Fruit fly (Drosophila melanogaster): ENCODE measurements around the gene Acp95EF.

Gene Acp95EF

dm6 chr3R:24221334-24222302 lies 7.2 kb upstream of the Acp95EF start, which contains the start of gene twin:
TSS of gene twin (minus strand) at chr3R:24221965.
- no peak for TF ChIP-seq CTCF (optimal IDR thresholded peaks at IDR 0.05)
- TF ChIP-seq CG8478 (optimal IDR thresholded peaks at IDR 0.05): no peak

dm6 chr3R:24226744-24227143 lies 2.0 kb upstream of the Acp95EF start, which contains the start of the genes Spps and CG13609:
TSS of gene Spps (minus strand) at chr3R:24226934.
TSS of gene CG13609 (plus strand) at chr3R:24227023.
- TF ChIP-seq CTCF (optimal IDR thresholded peaks at IDR 0.05) (peak in 1 of 2 experiments; percentile 4), CG8478 (optimal IDR thresholded peaks at IDR 0.05) (no peak)

dm6 chr3R:24229870-24230422 lies 1.2 kb downstream of the Acp95EF start, which contains the start of gene Spase22-23:
TSS of gene Spase22-23 (minus strand) at chr3R:24230035.
- no peak for TF ChIP-seq CG8478 (optimal IDR thresholded peaks at IDR 0.05)
- no peak for TF ChIP-seq CTCF (optimal IDR thresholded peaks at IDR 0.05)

dm6 chr3R:24230423-24231205 lies 1.8 kb downstream of the Acp95EF start, which contains the start of gene mask:
TSS of gene mask (plus strand) at chr3R:24230562.
- TF ChIP-seq CTCF (optimal IDR thresholded peaks at IDR 0.05) (no peak), CG8478 (optimal IDR thresholded peaks at IDR 0.05) (no peak)

- TF ChIP-seq CG8478 (optimal IDR thresholded peaks at IDR 0.05) (no peak), CTCF (optimal IDR thresholded peaks at IDR 0.05) (no peak)
Measured at dm6 chr3R:24231206-24231502, 2.4 kb downstream of the Acp95EF start.

- TF ChIP-seq CTCF (optimal IDR thresholded peaks at IDR 0.05): no peak
- no peak for TF ChIP-seq CG8478 (optimal IDR thresholded peaks at IDR 0.05)
Measured at dm6 chr3R:24231914-24232313, 3.1 kb downstream of the Acp95EF start.

dm6 chr3R:24233366-24234161 lies 4.8 kb downstream of the Acp95EF start:
- TF ChIP-seq CG8478 (optimal IDR thresholded peaks at IDR 0.05) (no peak), CTCF (optimal IDR thresholded peaks at IDR 0.05) (no peak)

- TF ChIP-seq CTCF (optimal IDR thresholded peaks at IDR 0.05) (no peak), CG8478 (optimal IDR thresholded peaks at IDR 0.05) (no peak)
Measured at dm6 chr3R:24234162-24234529, 5.4 kb downstream of the Acp95EF start.

dm6 chr3R:24234721-24235120 lies 5.9 kb downstream of the Acp95EF start:
- no peak for TF ChIP-seq CTCF (optimal IDR thresholded peaks at IDR 0.05)
- no peak for TF ChIP-seq CG8478 (optimal IDR thresholded peaks at IDR 0.05)

- TF ChIP-seq CG8478 (optimal IDR thresholded peaks at IDR 0.05) (no peak), CTCF (optimal IDR thresholded peaks at IDR 0.05) (peak; percentile 37 to 45)
Measured at dm6 chr3R:24252494-24252893, 23.7 kb downstream of the Acp95EF start, which contains the start of gene beta-PheRS. TSS of gene beta-PheRS (minus strand) at chr3R:24252679.

dm6 chr3R:24258333-24258732 lies 29.6 kb downstream of the Acp95EF start:
- TF ChIP-seq CTCF (optimal IDR thresholded peaks at IDR 0.05): no peak
- no peak for TF ChIP-seq CG8478 (optimal IDR thresholded peaks at IDR 0.05)

dm6 chr3R:24259278-24260040 lies 30.7 kb downstream of the Acp95EF start:
- TF ChIP-seq CTCF (optimal IDR thresholded peaks at IDR 0.05) (no peak), CG8478 (optimal IDR thresholded peaks at IDR 0.05) (no peak)

- TF ChIP-seq CG8478 (optimal IDR thresholded peaks at IDR 0.05) (no peak), CTCF (optimal IDR thresholded peaks at IDR 0.05) (no peak)
Measured at dm6 chr3R:24260041-24260379, 31.2 kb downstream of the Acp95EF start.

dm6 chr3R:24260411-24260810 lies 31.6 kb downstream of the Acp95EF start:
- TF ChIP-seq CG8478 (optimal IDR thresholded peaks at IDR 0.05) (no peak), CTCF (optimal IDR thresholded peaks at IDR 0.05) (no peak)
